Fruit fly (Drosophila melanogaster) whole organism, pupa: Measurements from ENCODE around the gene neo.

ENCODE experiments used
- CG8301 ChIP-seq: fragments of 200-800 bp; sonication (Bioruptor generic); optimal IDR thresholded peaks from 2 replicates; lab custom pipeline; 2018; ENCODE audit warnings: missing biosample characterization, mild to moderate bottlenecking, missing genetic modification characterization
- D1 ChIP-seq: fragments of 200-800 bp; sonication (Bioruptor generic); optimal IDR thresholded peaks from 2 replicates; lab custom pipeline; 2018; ENCODE audit warnings: missing biosample characterization, mild to moderate bottlenecking, missing genetic modification characterization, moderate library complexity
- Ets98B ChIP-seq: fragments of 200-800 bp; sonication (Bioruptor generic); IDR thresholded peaks from 2 replicates; pipeline ENCODE4 v1.3.6; 2022; ENCODE audit warnings: missing biosample characterization, missing genetic modification characterization

- no peak for TF ChIP-seq Ets98B (GFP tag; lab: Robert Waterston, UW)
- TF ChIP-seq D1 (tag; lab: Kevin White, UChicago), result no peak
- no peak for TF ChIP-seq CG8301 (tag; lab: Kevin White, UChicago)
These were observed 42.9 kb upstream of the neo start for dm6 chr3R:29775755-29776686.
